Worm (Caenorhabditis elegans) whole organism, L4 larva: ENCODE measurements around the gene clec-64.
A peak's percentile ranks its signal among the peaks of the same experiment; 100 is the strongest.

Experiments used
- F10B5.3 ChIP-seq: sonication (generic microtip); optimal IDR thresholded peaks from 2 replicates; lab custom pipeline; 2016; ENCODE audit warnings: mild to moderate bottlenecking, missing genetic modification characterization, missing compliant biosample characterization
- F44E2.7 ChIP-seq: fragments of 200-800 bp; sonication (Bioruptor generic); IDR thresholded peaks from 2 replicates; pipeline ENCODE4 v2.1.2; 2022; ENCODE audit warnings: missing genetic modification characterization, missing compliant biosample characterization
- F49E8.2 ChIP-seq: sonication (generic microtip); optimal IDR thresholded peaks from 2 replicates; lab custom pipeline; 2016; ENCODE audit warnings: missing compliant biosample characterization, mild to moderate bottlenecking, missing genetic modification characterization, borderline replicate concordance
- R02D3.7 ChIP-seq: fragments of 150-350 bp; sonication (generic microtip); optimal IDR thresholded peaks from 3 replicates; lab custom pipeline; 2014; ENCODE audit warnings: missing biosample characterization, missing genetic modification characterization
- T20F7.1 ChIP-seq: fragments of 200-800 bp; sonication (Bioruptor generic); optimal IDR thresholded peaks from 2 replicates; lab custom pipeline; 2018; ENCODE audit warnings: mild to moderate bottlenecking, missing genetic modification characterization, missing compliant biosample characterization
- T26A8.4 ChIP-seq: fragments of 200-800 bp; sonication (Bioruptor generic); IDR thresholded peaks from 2 replicates; pipeline ENCODE4 v1.3.6; 2022; ENCODE audit warnings: missing genetic modification characterization, missing compliant biosample characterization
- Y105C5A.15 ChIP-seq: fragments of 200-800 bp; sonication (Bioruptor generic); IDR thresholded peaks from 2 replicates; pipeline ENCODE4 v1.3.6; 2022; ENCODE audit warnings: missing genetic modification characterization, missing compliant biosample characterization
- Y48G9A.11 ChIP-seq: fragments of 200-800 bp; sonication (Bioruptor generic); IDR thresholded peaks from 2 replicates; pipeline ENCODE4 v1.3.6; 2022; ENCODE audit warnings: missing genetic modification reagents, missing genetic modification characterization, missing compliant biosample characterization
- aha-1 ChIP-seq: fragments of 150-350 bp; peaks from one replicate; lab custom pipeline; 2014; ENCODE audit warnings: missing biosample characterization, missing genetic modification characterization
- aly-2 ChIP-seq: sonication (generic microtip); optimal IDR thresholded peaks from 2 replicates; lab custom pipeline; 2018; ENCODE audit warnings: missing biosample characterization, missing genetic modification characterization
- ama-1 ChIP-seq: fragments of 150-350 bp; optimal IDR thresholded peaks from 2 replicates; lab custom pipeline; 2014; ENCODE audit warnings: inconsistent platforms, mixed read lengths
- ceh-28 ChIP-seq: fragments of 150-350 bp; optimal IDR thresholded peaks from 2 replicates; lab custom pipeline; 2014; ENCODE audit warnings: missing biosample characterization, missing genetic modification reagents, missing genetic modification characterization
- ceh-62 ChIP-seq: sonication (generic microtip); optimal IDR thresholded peaks from 2 replicates; lab custom pipeline; 2017; ENCODE audit warnings: missing biosample characterization, missing genetic modification characterization
- ceh-82 ChIP-seq: sonication (generic microtip); optimal IDR thresholded peaks from 2 replicates; lab custom pipeline; 2017; ENCODE audit warnings: missing biosample characterization, missing genetic modification characterization
- ctbp-1 ChIP-seq: fragments of 200-800 bp; sonication (Bioruptor generic); IDR thresholded peaks from 2 replicates; pipeline ENCODE4 v1.3.6; 2022; ENCODE audit warnings: missing genetic modification reagents, missing genetic modification characterization, missing compliant biosample characterization
- daf-16 ChIP-seq, 3 experiments: sonication (generic microtip); optimal IDR thresholded peaks; 2 replicates each; lab custom pipeline; 2016 to 2017; ENCODE audit warnings: missing genetic modification characterization in 3 of 3, missing genetic modification reagents in 3 of 3, mild to moderate bottlenecking in 2 of 3, missing compliant biosample characterization in 2 of 3, missing biosample characterization in 1 of 3, moderate library complexity in 1 of 3
- daf-8 ChIP-seq: fragments of 200-800 bp; sonication (Bioruptor generic); IDR thresholded peaks from 2 replicates; pipeline ENCODE4 v1.3.6; 2022; ENCODE audit warnings: missing genetic modification characterization, missing compliant biosample characterization
- dmd-6 ChIP-seq: fragments of 200-800 bp; sonication (Bioruptor generic); IDR thresholded peaks from 2 replicates; pipeline ENCODE4 v1.3.6; 2022; ENCODE audit warnings: missing genetic modification reagents, missing genetic modification characterization, missing compliant biosample characterization
- dmd-8 ChIP-seq: fragments of 200-800 bp; sonication (Bioruptor generic); IDR thresholded peaks from 2 replicates; pipeline ENCODE4 v1.3.6; 2022; ENCODE audit warnings: missing genetic modification characterization, missing compliant biosample characterization
- dve-1 ChIP-seq: sonication (generic microtip); optimal IDR thresholded peaks from 2 replicates; lab custom pipeline; 2017; ENCODE audit warnings: antibody characterized with exemption, mild to moderate bottlenecking, missing genetic modification characterization, missing compliant biosample characterization; ENCODE audit not compliant: insufficient read depth
- egl-27 ChIP-seq: sonication (generic microtip); optimal IDR thresholded peaks from 3 replicates; lab custom pipeline; 2017; ENCODE audit warnings: missing biosample characterization, missing genetic modification reagents, missing genetic modification characterization
- fkh-10 ChIP-seq: fragments of 150-350 bp; optimal IDR thresholded peaks from 2 replicates; lab custom pipeline; 2014; ENCODE audit warnings: missing biosample characterization, missing genetic modification reagents, missing genetic modification characterization
- fos-1 ChIP-seq: fragments of 150-350 bp; optimal IDR thresholded peaks from 2 replicates; lab custom pipeline; 2014; ENCODE audit warnings: missing biosample characterization, missing genetic modification characterization
- hif-1 ChIP-seq, 2 experiments: sonication (generic microtip); optimal IDR thresholded peaks; 2 replicates each; lab custom pipeline; 2016 to 2017; ENCODE audit warnings: missing compliant biosample characterization in 2 of 2, missing genetic modification characterization in 2 of 2, missing genetic modification reagents in 2 of 2, missing genotype in 2 of 2, mild to moderate bottlenecking in 1 of 2
- hlh-30 ChIP-seq: sonication (generic microtip); optimal IDR thresholded peaks from 2 replicates; lab custom pipeline; 2017; ENCODE audit warnings: antibody characterized with exemption, mild to moderate bottlenecking, missing genetic modification characterization, missing compliant biosample characterization; ENCODE audit not compliant: insufficient read depth
- lin-29 ChIP-seq: fragments of 200-800 bp; sonication (Bioruptor generic); IDR thresholded peaks from 2 replicates; pipeline ENCODE4 v1.3.6; 2022; ENCODE audit warnings: missing genetic modification reagents, missing genetic modification characterization, missing compliant biosample characterization
- lin-38 ChIP-seq: fragments of 200-800 bp; sonication (Bioruptor generic); IDR thresholded peaks from 2 replicates; pipeline ENCODE4 v1.3.6; 2022; ENCODE audit warnings: missing genetic modification reagents, missing genetic modification characterization, missing compliant biosample characterization
- lin-39 ChIP-seq: fragments of 150-350 bp; optimal IDR thresholded peaks from 2 replicates; lab custom pipeline; 2014; ENCODE audit warnings: missing biosample characterization, missing genetic modification reagents, missing genetic modification characterization
- lir-3 ChIP-seq: sonication (generic microtip); optimal IDR thresholded peaks from 2 replicates; lab custom pipeline; 2016; ENCODE audit warnings: mild to moderate bottlenecking, missing genetic modification characterization, missing compliant biosample characterization
- madf-9 ChIP-seq: fragments of 200-800 bp; sonication (Bioruptor generic); conservative IDR thresholded peaks from 2 replicates; pipeline ENCODE4 v1.3.6; 2022; ENCODE audit warnings: missing genetic modification reagents, missing genetic modification characterization, missing compliant biosample characterization
- mep-1 ChIP-seq: fragments of 150-350 bp; sonication (generic microtip); optimal IDR thresholded peaks from 3 replicates; lab custom pipeline; 2014; ENCODE audit warnings: missing biosample characterization, missing genetic modification characterization
- nhr-102 ChIP-seq: sonication (generic microtip); optimal IDR thresholded peaks from 2 replicates; lab custom pipeline; 2016; ENCODE audit warnings: mild to moderate bottlenecking, missing genetic modification characterization, moderate library complexity, missing compliant biosample characterization
- nhr-237 ChIP-seq: sonication (generic microtip); optimal IDR thresholded peaks from 2 replicates; lab custom pipeline; 2017; ENCODE audit warnings: missing biosample characterization, missing genetic modification characterization
- nhr-28 ChIP-seq: fragments of 150-350 bp; optimal IDR thresholded peaks from 2 replicates; lab custom pipeline; 2014; ENCODE audit warnings: missing biosample characterization, missing genetic modification characterization
- nhr-48 ChIP-seq: sonication (generic microtip); optimal IDR thresholded peaks from 2 replicates; lab custom pipeline; 2016; ENCODE audit warnings: mild to moderate bottlenecking, missing genetic modification characterization, missing compliant biosample characterization
- nhr-6 ChIP-seq: fragments of 150-350 bp; optimal IDR thresholded peaks from 2 replicates; lab custom pipeline; 2014; ENCODE audit warnings: missing biosample characterization, missing genetic modification characterization
- nhr-77 ChIP-seq: fragments of 150-350 bp; optimal IDR thresholded peaks from 2 replicates; lab custom pipeline; 2014; ENCODE audit warnings: missing biosample characterization, missing genetic modification characterization
- pha-4 ChIP-seq, 2 experiments: fragments of 150-350 bp in 1 of 2; fragments of 200-800 bp in 1 of 2; sonication (Bioruptor generic) in 1 of 2; IDR thresholded peaks in 1 of 2; optimal IDR thresholded peaks in 1 of 2; 2 replicates each; pipeline versions ENCODE4 v1.3.6 to Lab custom; 2014 to 2022; ENCODE audit warnings: missing genetic modification characterization in 2 of 2, missing genetic modification reagents in 2 of 2, missing biosample characterization in 1 of 2, missing compliant biosample characterization in 1 of 2
- php-3 ChIP-seq: fragments of 200-800 bp; sonication (Bioruptor generic); IDR thresholded peaks from 2 replicates; pipeline ENCODE4 v1.3.6; 2022; ENCODE audit warnings: missing genetic modification reagents, missing genetic modification characterization, missing compliant biosample characterization
- pqm-1 ChIP-seq: sonication (generic microtip); optimal IDR thresholded peaks from 2 replicates; lab custom pipeline; 2017; ENCODE audit warnings: missing biosample characterization, missing genetic modification characterization
- snpc-1.2 ChIP-seq: fragments of 200-800 bp; sonication (Bioruptor generic); IDR thresholded peaks from 2 replicates; pipeline ENCODE4 v1.3.6; 2022; ENCODE audit warnings: missing genetic modification reagents, missing genetic modification characterization, missing compliant biosample characterization
- spr-3 ChIP-seq: fragments of 200-800 bp; sonication (Bioruptor generic); optimal IDR thresholded peaks from 2 replicates; lab custom pipeline; 2018; ENCODE audit warnings: mild to moderate bottlenecking, missing genetic modification characterization, missing compliant biosample characterization
- tag-97 ChIP-seq: fragments of 200-800 bp; sonication (Bioruptor generic); IDR thresholded peaks from 2 replicates; pipeline ENCODE4 v1.3.6; 2022; ENCODE audit warnings: missing genetic modification characterization, missing compliant biosample characterization
- unc-130 ChIP-seq: sonication (generic microtip); optimal IDR thresholded peaks from 2 replicates; lab custom pipeline; 2016; ENCODE audit warnings: missing genetic modification reagents, missing genetic modification characterization, missing compliant biosample characterization
- vab-7 ChIP-seq: fragments of 200-800 bp; sonication (Bioruptor generic); IDR thresholded peaks from 2 replicates; pipeline ENCODE4 v1.3.6; 2022; ENCODE audit warnings: missing genetic modification reagents, missing genetic modification characterization, missing compliant biosample characterization
- zag-1 ChIP-seq: fragments of 150-350 bp; optimal IDR thresholded peaks from 2 replicates; lab custom pipeline; 2014; ENCODE audit warnings: missing biosample characterization, missing genetic modification characterization
- zfp-2 ChIP-seq: sonication (generic microtip); optimal IDR thresholded peaks from 2 replicates; lab custom pipeline; 2016; ENCODE audit warnings: mild to moderate bottlenecking, missing genetic modification characterization, missing compliant biosample characterization
- zfp-3 ChIP-seq: fragments of 200-800 bp; sonication (Bioruptor generic); conservative IDR thresholded peaks from 2 replicates; pipeline ENCODE4 v1.3.6; 2022; ENCODE audit warnings: missing genetic modification reagents, missing genetic modification characterization, missing compliant biosample characterization
- zip-11 ChIP-seq: fragments of 200-800 bp; sonication (Bioruptor generic); IDR thresholded peaks from 2 replicates; pipeline ENCODE4 v1.3.6; 2022; ENCODE audit warnings: missing genetic modification characterization, missing compliant biosample characterization
- ztf-11 ChIP-seq: fragments of 150-350 bp; optimal IDR thresholded peaks from 2 replicates; lab custom pipeline; 2014; ENCODE audit warnings: missing biosample characterization, missing genetic modification characterization

clec-64 gene

ce11 chrII:12878697-12879096 lies 19.3 kb upstream of the clec-64 start (continued):
- TF ChIP-seq zip-11 (GFP tag; lab: Robert Waterston, UW): no peak
- TF ChIP-seq F44E2.7 (GFP tag; lab: Robert Waterston, UW): no peak

ce11 chrII:12879758-12880157 lies 18.3 kb upstream of the clec-64 start:
- TF ChIP-seq dmd-8 (GFP tag; lab: Robert Waterston, UW) (no peak), nhr-77 (tag; lab: Kevin White, UChicago) (no peak), T20F7.1 (no peak), zfp-2 (tag; lab: Kevin White, UChicago) (no peak), nhr-28 (peak; percentile 39), ceh-28 (no peak), F49E8.2 (tag; lab: Kevin White, UChicago) (no peak), F44E2.7 (GFP tag; lab: Robert Waterston, UW) (no peak), F10B5.3 (tag; lab: Kevin White, UChicago) (no peak), pqm-1 (tag; lab: Kevin White, UChicago) (peak; percentile 78), daf-16 (GFP tag; optimal IDR thresholded peaks at IDR 0.05; lab: Kevin White, UChicago) (no peak), daf-16 (tag; optimal IDR thresholded peaks at IDR 0.05; lab: Kevin White, UChicago) (peak; percentile 85), zag-1 (tag; lab: Kevin White, UChicago) (no peak), unc-130 (GFP tag; lab: Kevin White, UChicago) (no peak), pha-4 (GFP tag; IDR thresholded peaks at IDR 0.05; lab: Robert Waterston, UW) (no peak), pha-4 (tag; optimal IDR thresholded peaks at IDR 0.05; lab: Kevin White, UChicago) (no peak), nhr-6 (no peak), dmd-6 (GFP tag; lab: Robert Waterston, UW) (peak; percentile 78), aly-2 (tag; lab: Kevin White, UChicago) (no peak), lin-39 (tag; lab: Kevin White, UChicago) (no peak), snpc-1.2 (no peak), hif-1 (tag; optimal IDR thresholded peaks at IDR 0.05; lab: Kevin White, UChicago) (peak in 1 of 2 experiments; percentile 13), hlh-30 (no peak), ctbp-1 (GFP tag; lab: Robert Waterston, UW) (no peak), lir-3 (tag; lab: Kevin White, UChicago) (no peak), nhr-48 (no peak), ceh-62 (tag; lab: Kevin White, UChicago) (no peak), aha-1 (tag; lab: Kevin White, UChicago) (peak; percentile 18), lin-29 (GFP tag; lab: Robert Waterston, UW) (no peak), ceh-82 (tag; lab: Kevin White, UChicago) (no peak), daf-8 (no peak), ama-1 (no peak), vab-7 (GFP tag; lab: Robert Waterston, UW) (no peak), ztf-11 (no peak), egl-27 (tag; lab: Kevin White, UChicago) (no peak), R02D3.7 (tag; lab: Kevin White, UChicago) (no peak), Y105C5A.15 (GFP tag; lab: Robert Waterston, UW) (no peak), spr-3 (GFP tag; lab: Kevin White, UChicago) (no peak), Y48G9A.11 (GFP tag; lab: Robert Waterston, UW) (no peak), dve-1 (tag; lab: Kevin White, UChicago) (peak; percentile 46), lin-38 (GFP tag; lab: Robert Waterston, UW) (0 out of 2 replicates have a peak, but pooled peaks have one; percentile 7), madf-9 (no peak), mep-1 (no peak), zfp-3 (GFP tag; lab: Robert Waterston, UW) (no peak), tag-97 (GFP tag; lab: Robert Waterston, UW) (no peak), nhr-102 (tag; lab: Kevin White, UChicago) (no peak), T26A8.4 (GFP tag; lab: Robert Waterston, UW) (no peak), fkh-10 (no peak), nhr-237 (tag; lab: Kevin White, UChicago) (no peak), php-3 (GFP tag; lab: Robert Waterston, UW) (peak; percentile 67), fos-1 (tag; lab: Kevin White, UChicago) (no peak)
